Worm (Caenorhabditis elegans) whole organism, early embryonic: ENCODE measurements around the gene mog-4.

Experiments used
- B0310.2 ChIP-seq: sonication (generic microtip); optimal IDR thresholded peaks from 2 replicates; lab custom pipeline; 2016; ENCODE audit warnings: mild to moderate bottlenecking, missing genetic modification characterization, missing compliant biosample characterization
- F13C5.2 ChIP-seq: sonication (generic microtip); optimal IDR thresholded peaks from 2 replicates; lab custom pipeline; 2017; ENCODE audit warnings: mild to moderate bottlenecking, missing genetic modification characterization, inconsistent platforms, missing compliant biosample characterization
- aly-1 ChIP-seq: sonication (generic microtip); optimal IDR thresholded peaks from 2 replicates; lab custom pipeline; 2016; ENCODE audit warnings: missing genetic modification characterization, missing compliant biosample characterization
- ama-1 ChIP-seq: fragments of 150-350 bp; optimal IDR thresholded peaks from 2 replicates; lab custom pipeline; 2014
- ceh-36 ChIP-seq: sonication (generic microtip); optimal IDR thresholded peaks from 2 replicates; lab custom pipeline; 2016; ENCODE audit warnings: missing genetic modification characterization, inconsistent platforms, missing compliant biosample characterization
- ets-7 ChIP-seq: sonication (generic microtip); optimal IDR thresholded peaks from 2 replicates; lab custom pipeline; 2016; ENCODE audit warnings: missing genotype, missing genetic modification characterization, missing compliant biosample characterization
- hmbx-1 ChIP-seq: sonication (generic microtip); optimal IDR thresholded peaks from 2 replicates; lab custom pipeline; 2016; ENCODE audit warnings: mild to moderate bottlenecking, missing genetic modification characterization, missing compliant biosample characterization
- hmg-4 ChIP-seq: fragments of 200-800 bp; sonication (Bioruptor generic); optimal IDR thresholded peaks from 2 replicates; lab custom pipeline; 2018; ENCODE audit warnings: mild to moderate bottlenecking, missing genetic modification characterization, missing compliant biosample characterization
- pes-1 ChIP-seq: fragments of 200-800 bp; sonication (Bioruptor generic); IDR thresholded peaks from 2 replicates; pipeline ENCODE4 v1.3.6; 2022; ENCODE audit warnings: missing genetic modification reagents, missing genetic modification characterization, missing compliant biosample characterization
- scrt-1 ChIP-seq: fragments of 200-800 bp; sonication (Bioruptor generic); IDR thresholded peaks from 2 replicates; pipeline ENCODE4 v1.3.6; 2022; ENCODE audit warnings: missing genetic modification characterization, missing compliant biosample characterization
- sea-1 ChIP-seq: fragments of 200-800 bp; sonication (Bioruptor generic); conservative IDR thresholded peaks from 2 replicates; pipeline ENCODE4 v1.3.6; 2022; ENCODE audit warnings: missing genetic modification characterization, missing compliant biosample characterization
- tbx-11 ChIP-seq: fragments of 200-800 bp; sonication (Bioruptor generic); IDR thresholded peaks from 2 replicates; pipeline ENCODE4 v1.3.6; 2022; ENCODE audit warnings: missing genetic modification characterization, missing compliant biosample characterization
- tbx-37 ChIP-seq: fragments of 200-800 bp; sonication (Bioruptor generic); conservative IDR thresholded peaks from 2 replicates; pipeline ENCODE4 v1.3.6; 2022; ENCODE audit warnings: missing genetic modification reagents, missing genetic modification characterization, missing compliant biosample characterization
- tra-4 ChIP-seq: sonication (generic microtip); optimal IDR thresholded peaks from 2 replicates; lab custom pipeline; 2017; ENCODE audit warnings: missing genetic modification characterization, missing compliant biosample characterization

- TF ChIP-seq tra-4 (tag; lab: Kevin White, UChicago) (no peak), hmg-4 (GFP tag; lab: Kevin White, UChicago) (no peak), pes-1 (GFP tag; lab: Robert Waterston, UW) (no peak), ceh-36 (tag; lab: Kevin White, UChicago) (no peak), B0310.2 (no peak), F13C5.2 (tag; lab: Kevin White, UChicago) (no peak), tbx-37 (GFP tag; lab: Robert Waterston, UW) (no peak), ama-1 (lab: Kevin White, UChicago) (no peak), scrt-1 (no peak), ets-7 (tag; lab: Kevin White, UChicago) (no peak), hmbx-1 (tag; lab: Kevin White, UChicago) (no peak), sea-1 (GFP tag; lab: Robert Waterston, UW) (no peak), tbx-11 (GFP tag; lab: Robert Waterston, UW) (no peak), aly-1 (tag; lab: Kevin White, UChicago) (no peak)
Measured at ce11 chrII:14525013-14525412, 36.4 kb downstream of the mog-4 start, which contains the start of gene F57C2.4.
